Worm (Caenorhabditis elegans) whole organism, late embryonic: ENCODE measurements around the gene daf-22.

Experiments used
- C08G9.2 ChIP-seq: sonication (generic microtip); optimal IDR thresholded peaks from 2 replicates; lab custom pipeline; 2016; ENCODE audit warnings: mild to moderate bottlenecking, missing genetic modification characterization, moderate library complexity, missing compliant biosample characterization
- C38D4.7 ChIP-seq: fragments of 200-800 bp; sonication (Bioruptor generic); optimal IDR thresholded peaks from 2 replicates; lab custom pipeline; 2018; ENCODE audit warnings: mild to moderate bottlenecking, missing genetic modification characterization, moderate library complexity, missing compliant biosample characterization
- K02D7.2 ChIP-seq: sonication (generic microtip); optimal IDR thresholded peaks from 2 replicates; lab custom pipeline; 2017; ENCODE audit warnings: mild to moderate bottlenecking, missing genetic modification characterization, missing compliant biosample characterization
- Y22D7AL.16 ChIP-seq: sonication (generic microtip); optimal IDR thresholded peaks from 2 replicates; lab custom pipeline; 2016; ENCODE audit warnings: missing genetic modification characterization, missing compliant biosample characterization
- ahr-1 ChIP-seq: sonication (generic microtip); optimal IDR thresholded peaks from 2 replicates; lab custom pipeline; 2016; ENCODE audit warnings: missing genetic modification characterization, missing compliant biosample characterization
- ceh-18 ChIP-seq: sonication (generic microtip); optimal IDR thresholded peaks from 2 replicates; lab custom pipeline; 2016; ENCODE audit warnings: missing genetic modification characterization, missing compliant biosample characterization
- ceh-2 ChIP-seq: sonication (generic microtip); optimal IDR thresholded peaks from 2 replicates; lab custom pipeline; 2016; ENCODE audit warnings: missing genotype, missing genetic modification characterization, missing compliant biosample characterization
- ceh-22 ChIP-seq: sonication (generic microtip); optimal IDR thresholded peaks from 2 replicates; lab custom pipeline; 2017; ENCODE audit warnings: missing biosample characterization, missing genetic modification characterization
- ceh-30 ChIP-seq: fragments of 150-350 bp; optimal IDR thresholded peaks from 2 replicates; lab custom pipeline; 2014; ENCODE audit warnings: missing biosample characterization, missing genetic modification characterization
- ceh-45 ChIP-seq: fragments of 200-800 bp; sonication (Bioruptor generic); IDR thresholded peaks from 2 replicates; pipeline ENCODE4 v1.3.6; 2022; ENCODE audit warnings: missing genetic modification reagents, missing genetic modification characterization, missing compliant biosample characterization
- ceh-48 ChIP-seq: sonication (generic microtip); optimal IDR thresholded peaks from 2 replicates; lab custom pipeline; 2016; ENCODE audit warnings: missing genetic modification characterization, inconsistent platforms, missing compliant biosample characterization
- ceh-6 ChIP-seq: fragments of 200-800 bp; sonication (Bioruptor generic); optimal IDR thresholded peaks from 2 replicates; lab custom pipeline; 2018; ENCODE audit warnings: mild to moderate bottlenecking, missing genetic modification characterization, missing compliant biosample characterization
- che-1 ChIP-seq: sonication (generic microtip); optimal IDR thresholded peaks from 2 replicates; lab custom pipeline; 2016; ENCODE audit warnings: mild to moderate bottlenecking, missing genetic modification characterization, missing compliant biosample characterization
- dmd-4 ChIP-seq: sonication (generic microtip); optimal IDR thresholded peaks from 2 replicates; lab custom pipeline; 2016; ENCODE audit warnings: borderline replicate concordance, missing genetic modification characterization, missing compliant biosample characterization
- eyg-1 ChIP-seq: sonication (generic microtip); optimal IDR thresholded peaks from 2 replicates; lab custom pipeline; 2016; ENCODE audit warnings: missing genotype, missing genetic modification characterization, missing compliant biosample characterization
- fax-1 ChIP-seq: sonication (generic microtip); optimal IDR thresholded peaks from 2 replicates; lab custom pipeline; 2016; ENCODE audit warnings: missing genotype, missing genetic modification characterization, missing compliant biosample characterization
- gmeb-2 ChIP-seq: sonication (generic microtip); optimal IDR thresholded peaks from 2 replicates; lab custom pipeline; 2016; ENCODE audit warnings: missing genetic modification characterization, inconsistent platforms, missing compliant biosample characterization
- hlh-15 ChIP-seq: sonication (generic microtip); optimal IDR thresholded peaks from 2 replicates; lab custom pipeline; 2016; ENCODE audit warnings: missing genetic modification characterization, missing compliant biosample characterization
- hlh-30 ChIP-seq: sonication (generic microtip); optimal IDR thresholded peaks from 2 replicates; lab custom pipeline; 2017; ENCODE audit warnings: antibody characterized with exemption, missing genetic modification characterization, missing compliant biosample characterization; ENCODE audit not compliant: insufficient read depth
- hlh-6 ChIP-seq: sonication (generic microtip); optimal IDR thresholded peaks from 2 replicates; lab custom pipeline; 2016; ENCODE audit warnings: missing genotype, missing genetic modification characterization, missing compliant biosample characterization
- hlh-8 ChIP-seq: sonication (generic microtip); optimal IDR thresholded peaks from 2 replicates; lab custom pipeline; 2016; ENCODE audit warnings: missing genotype, missing genetic modification characterization, missing compliant biosample characterization
- lim-6 ChIP-seq: sonication (generic microtip); optimal IDR thresholded peaks from 2 replicates; lab custom pipeline; 2016; ENCODE audit warnings: missing genetic modification characterization, missing compliant biosample characterization
- lin-11 ChIP-seq: fragments of 200-800 bp; sonication (Bioruptor generic); optimal IDR thresholded peaks from 2 replicates; lab custom pipeline; 2018; ENCODE audit warnings: mild to moderate bottlenecking, missing genetic modification characterization, missing compliant biosample characterization
- mec-3 ChIP-seq: sonication (generic microtip); optimal IDR thresholded peaks from 2 replicates; lab custom pipeline; 2016; ENCODE audit warnings: borderline replicate concordance, missing genetic modification characterization, missing compliant biosample characterization
- nhr-232 ChIP-seq: sonication (generic microtip); optimal IDR thresholded peaks from 2 replicates; lab custom pipeline; 2016; ENCODE audit warnings: missing genetic modification characterization, missing compliant biosample characterization
- npax-4 ChIP-seq: sonication (generic microtip); optimal IDR thresholded peaks from 2 replicates; lab custom pipeline; 2016; ENCODE audit warnings: missing genetic modification characterization, missing compliant biosample characterization
- pat-9 ChIP-seq: fragments of 200-800 bp; sonication (Bioruptor generic); optimal IDR thresholded peaks from 2 replicates; lab custom pipeline; 2018; ENCODE audit warnings: mild to moderate bottlenecking, missing genetic modification characterization, moderate library complexity, missing compliant biosample characterization
- pha-4 ChIP-seq: fragments of 150-350 bp; optimal IDR thresholded peaks from 2 replicates; lab custom pipeline; 2018; ENCODE audit warnings: missing biosample characterization, missing genetic modification reagents, missing genetic modification characterization
- sdc-2 ChIP-seq: sonication (generic microtip); optimal IDR thresholded peaks from 2 replicates; lab custom pipeline; 2016; ENCODE audit warnings: missing genotype, missing genetic modification characterization, missing compliant biosample characterization
- tbx-2 ChIP-seq: sonication (generic microtip); optimal IDR thresholded peaks from 2 replicates; lab custom pipeline; 2016; ENCODE audit warnings: missing genetic modification characterization, missing compliant biosample characterization
- tbx-7 ChIP-seq: sonication (generic microtip); optimal IDR thresholded peaks from 2 replicates; lab custom pipeline; 2016; ENCODE audit warnings: missing genotype, missing genetic modification characterization, missing compliant biosample characterization
- unc-55 ChIP-seq: sonication (generic microtip); optimal IDR thresholded peaks from 2 replicates; lab custom pipeline; 2017; ENCODE audit warnings: missing biosample characterization, missing genetic modification reagents, missing genetic modification characterization
- ztf-16 ChIP-seq: sonication (generic microtip); optimal IDR thresholded peaks from 2 replicates; lab custom pipeline; 2017; ENCODE audit warnings: missing genetic modification characterization, missing compliant biosample characterization

Gene daf-22

DNA sequence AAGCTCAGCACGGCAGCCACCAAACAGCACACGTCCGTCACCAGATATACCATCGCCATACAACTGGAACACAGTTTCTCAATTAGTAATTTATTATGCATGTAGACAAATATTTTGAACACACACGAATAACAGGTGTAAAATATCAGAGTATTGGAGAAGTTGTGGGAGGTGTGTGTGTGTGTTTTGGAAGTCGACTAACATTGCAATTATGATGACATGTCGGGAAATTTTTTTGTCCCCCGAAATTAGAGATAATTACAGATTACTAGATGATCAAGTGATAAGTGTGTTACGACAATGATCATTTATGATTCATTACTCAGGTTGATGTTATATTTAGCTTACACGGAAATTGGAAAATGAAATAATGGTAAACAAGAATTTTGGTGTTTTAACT, 4.2 kb upstream of the daf-22 start, which contains the start of gene Y57A10C.8:
TSS of gene Y57A10C.8 (minus strand) at position 101 of the 400 bp plus-strand sequence.
- TF ChIP-seq tbx-7 (tag; lab: Kevin White, UChicago) = no peak
- no peak for TF ChIP-seq ceh-45
- no peak for TF ChIP-seq fax-1 (tag; lab: Kevin White, UChicago)
- no peak for TF ChIP-seq pat-9
- TF ChIP-seq hlh-8 (tag; lab: Kevin White, UChicago) = no peak
- TF ChIP-seq pha-4 (tag; lab: Kevin White, UChicago) = no peak

DNA sequence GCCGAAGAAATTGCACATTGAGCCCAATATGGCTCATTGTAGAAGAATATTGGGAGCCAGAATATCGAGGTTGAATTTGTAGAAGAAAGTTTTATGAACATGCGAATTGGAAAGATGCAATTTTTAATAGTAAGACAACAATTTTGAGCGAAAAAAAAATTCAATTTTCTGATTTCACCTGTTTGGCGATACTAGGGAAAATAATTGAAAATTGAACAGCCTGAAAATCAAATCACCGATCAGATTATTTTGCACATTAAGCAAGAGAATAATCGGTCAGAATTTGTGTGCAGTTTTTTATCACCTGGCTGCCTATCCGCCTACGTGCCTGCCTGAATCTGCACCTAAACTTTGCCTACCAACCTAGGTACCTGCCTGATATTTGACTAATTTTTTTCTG, 5.0 kb downstream of the daf-22 start, which contains the start of gene sre-26:
TSS of gene sre-26 (minus strand) at position 101 of the 400 bp plus-strand sequence.
- TF ChIP-seq lin-11 (tag; lab: Kevin White, UChicago) = no peak
- TF ChIP-seq nhr-232 (tag; lab: Kevin White, UChicago) = no peak
- no peak for TF ChIP-seq ceh-2 (tag; lab: Kevin White, UChicago)
- TF ChIP-seq ceh-22 (tag; lab: Kevin White, UChicago) = no peak
- no peak for TF ChIP-seq pat-9
- TF ChIP-seq, all 69 proteins: peak for 0

DNA sequence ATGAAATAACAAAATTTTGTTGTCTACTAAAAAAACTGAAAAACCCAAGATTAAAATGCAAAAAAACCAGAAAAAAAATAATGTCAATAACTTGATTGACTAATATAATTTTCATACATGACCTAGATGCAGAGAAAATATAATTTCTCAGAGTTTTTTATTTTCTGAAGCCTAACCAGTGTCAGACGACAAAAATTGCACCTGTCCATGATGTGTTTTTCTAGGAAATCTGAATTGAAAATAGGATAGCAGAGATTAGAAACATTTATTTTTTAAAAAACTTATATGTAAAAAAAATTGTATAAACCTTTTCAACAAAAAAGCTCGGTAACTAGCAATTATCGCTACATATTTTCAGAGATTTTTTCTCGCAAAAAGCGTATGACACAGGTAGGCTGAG, 7.5 kb downstream of the daf-22 start:
- TF ChIP-seq C38D4.7 (GFP tag; lab: Kevin White, UChicago) (no peak), lin-11 (tag; lab: Kevin White, UChicago) (no peak), ztf-16 (tag; lab: Kevin White, UChicago) (no peak), sdc-2 (tag; lab: Kevin White, UChicago) (no peak), ahr-1 (tag; lab: Kevin White, UChicago) (no peak)
- TF ChIP-seq, all 69 proteins: peak for 0

DNA sequence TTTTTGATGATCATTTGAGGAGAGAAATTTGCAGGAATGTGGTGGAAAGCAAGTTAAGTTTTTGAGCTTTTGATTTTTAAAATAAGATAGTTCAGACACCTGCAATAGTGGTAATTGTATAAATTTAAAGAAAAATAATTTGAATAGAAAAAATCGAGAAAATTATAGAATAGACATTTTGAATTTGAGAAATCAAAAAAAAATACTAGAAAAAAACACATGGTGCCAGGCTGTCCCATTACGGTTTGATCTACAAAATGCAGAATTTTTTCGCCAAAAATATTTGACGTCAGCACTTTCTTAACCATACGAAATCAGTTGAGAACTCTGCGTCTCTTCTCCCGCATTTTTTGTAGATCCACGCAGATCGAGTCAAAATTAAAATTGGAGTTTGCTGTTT, 8.0 kb downstream of the daf-22 start, which contains the start of gene sre-27:
TSS of gene sre-27 (minus strand) at position 101 of the 400 bp plus-strand sequence.
- TF ChIP-seq ceh-6 (GFP tag; lab: Kevin White, UChicago) (no peak), che-1 (no peak)
- TF ChIP-seq, all 69 proteins: peak for 0

DNA sequence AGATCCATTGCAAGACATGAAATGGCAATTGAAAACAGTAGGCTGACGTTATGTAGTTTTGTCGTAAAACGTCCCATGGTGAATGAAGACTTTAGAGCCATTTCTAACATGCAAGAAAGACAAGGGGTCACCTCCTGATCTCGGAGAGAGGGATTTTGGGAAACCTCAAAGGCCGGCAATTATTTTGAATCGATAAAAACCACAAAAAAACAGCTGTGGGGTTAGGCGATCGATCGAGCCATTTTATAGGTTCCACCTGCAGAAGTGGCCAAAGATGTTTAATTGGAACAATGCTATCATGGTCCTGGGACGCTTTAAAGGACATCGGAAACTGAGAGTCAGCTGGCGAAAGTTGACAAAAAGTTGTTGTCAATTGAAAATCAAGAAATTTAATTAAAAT, 10.7 kb downstream of the daf-22 start, which contains the start of gene Y57A10C.11:
TSS of gene Y57A10C.11 (minus strand) at position 101 of the 400 bp plus-strand sequence.
- TF ChIP-seq lim-6 (tag; lab: Kevin White, UChicago) (no peak), dmd-4 (tag; lab: Kevin White, UChicago) (no peak), Y22D7AL.16 (no peak), K02D7.2 (tag; lab: Kevin White, UChicago) (no peak), ztf-16 (tag; lab: Kevin White, UChicago) (no peak), ceh-48 (tag; lab: Kevin White, UChicago) (no peak), eyg-1 (no peak)

DNA sequence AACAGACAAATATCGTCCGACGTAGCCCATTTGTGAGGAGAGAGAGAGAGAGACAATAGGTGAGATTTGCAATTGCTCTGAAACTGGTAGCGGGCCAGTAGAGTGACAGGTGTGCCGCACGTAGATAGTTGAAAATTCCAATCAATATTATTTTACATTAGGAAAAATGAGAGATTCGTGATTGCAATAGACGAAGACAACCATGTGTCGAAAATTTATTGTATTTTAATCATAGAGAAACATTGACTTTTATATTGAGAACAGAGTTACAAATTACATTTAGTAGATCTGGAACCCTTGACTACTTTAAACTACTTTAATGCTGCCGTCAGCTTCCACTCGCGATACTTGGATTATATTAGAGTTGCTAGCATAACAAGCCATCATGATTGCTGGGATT, 13.1 kb downstream of the daf-22 start, which contains the start of gene Y57A10C.1:
TSS of gene Y57A10C.1 (minus strand) at position 101 of the 400 bp plus-strand sequence.
- TF ChIP-seq ceh-30 (tag; lab: Kevin White, UChicago) (no peak), mec-3 (no peak), hlh-15 (no peak), npax-4 (no peak), C08G9.2 (tag; lab: Kevin White, UChicago) (no peak), sdc-2 (tag; lab: Kevin White, UChicago) (no peak), ceh-45 (no peak), fax-1 (tag; lab: Kevin White, UChicago) (no peak), gmeb-2 (tag; lab: Kevin White, UChicago) (no peak)

DNA sequence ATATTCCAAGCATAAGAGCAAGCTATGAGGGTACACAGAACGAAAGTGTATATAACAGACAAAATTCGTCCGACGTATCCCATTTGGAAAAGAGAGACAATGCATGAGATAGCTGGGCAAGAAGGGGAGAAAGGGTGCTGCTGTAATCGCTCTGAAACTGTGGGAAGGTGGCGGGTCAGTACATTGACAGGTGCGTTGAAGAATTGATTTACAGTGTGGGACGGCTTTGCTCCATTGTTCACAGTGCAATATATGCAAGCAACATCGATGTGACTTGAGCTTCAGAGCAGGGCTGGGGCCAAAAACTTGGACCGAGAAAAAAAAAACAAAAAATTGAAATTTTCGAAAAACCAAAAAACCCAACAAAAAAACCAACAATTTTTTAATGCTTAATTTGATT, 15.4 kb downstream of the daf-22 start, which contains the start of gene F57G9.3:
TSS of gene F57G9.3 (minus strand) at position 101 of the 400 bp plus-strand sequence.
- TF ChIP-seq tbx-2 (no peak), hlh-30 (tag; lab: Kevin White, UChicago) (no peak), K02D7.2 (tag; lab: Kevin White, UChicago) (no peak), lim-6 (tag; lab: Kevin White, UChicago) (no peak), hlh-6 (tag; lab: Kevin White, UChicago) (no peak), ceh-18 (tag; lab: Kevin White, UChicago) (no peak), ceh-30 (tag; lab: Kevin White, UChicago) (no peak), hlh-15 (no peak), unc-55 (GFP tag; lab: Kevin White, UChicago) (no peak)
